Fruit fly (Drosophila melanogaster) whole organism, embryonic: Measurements from ENCODE around the gene Sdhaf3.

Source experiments
- Antp ChIP-seq: fragments of 200-800 bp; sonication (Bioruptor generic); optimal IDR thresholded peaks from 3 replicates; lab custom pipeline; 2016; ENCODE audit warnings: missing biosample characterization, missing genetic modification characterization
- Blimp-1 ChIP-seq: fragments of 200-800 bp; sonication (Bioruptor generic); optimal IDR thresholded peaks from 3 replicates; lab custom pipeline; 2018; ENCODE audit warnings: missing biosample characterization, missing genetic modification characterization, mild to moderate bottlenecking, moderate library complexity, missing genetic modification reagents
- CG10366 ChIP-seq: fragments of 200-800 bp; sonication (Bioruptor generic); IDR thresholded peaks from 2 replicates; pipeline ENCODE4 v1.3.6; 2022; ENCODE audit warnings: missing biosample characterization, missing genetic modification characterization
- CG12942 ChIP-seq: fragments of 200-800 bp; sonication (Bioruptor generic); optimal IDR thresholded peaks from 3 replicates; lab custom pipeline; 2016; ENCODE audit warnings: missing biosample characterization, missing genetic modification characterization
- CG14441 ChIP-seq: fragments of 200-800 bp; sonication (Bioruptor generic); IDR thresholded peaks from 2 replicates; pipeline ENCODE4 v1.3.6; 2022; ENCODE audit warnings: missing biosample characterization, missing genetic modification characterization
- CG15514 ChIP-seq: fragments of 200-800 bp; sonication (Bioruptor generic); optimal IDR thresholded peaks from 3 replicates; lab custom pipeline; 2017; ENCODE audit warnings: missing biosample characterization, missing genetic modification characterization, mild to moderate bottlenecking, moderate library complexity, missing genetic modification reagents
- CG16813 ChIP-seq: fragments of 200-800 bp; sonication (Bioruptor generic); IDR thresholded peaks from 3 replicates; pipeline ENCODE4 v1.3.6; 2022; ENCODE audit warnings: missing biosample characterization, missing genetic modification characterization; ENCODE audit not compliant: partially characterized antibody
- CG17802 ChIP-seq: fragments of 200-800 bp; sonication (Bioruptor generic); optimal IDR thresholded peaks from 2 replicates; lab custom pipeline; 2018; ENCODE audit warnings: missing biosample characterization, mild to moderate bottlenecking, missing genetic modification characterization, moderate library complexity
- CG17829 ChIP-seq: fragments of 200-800 bp; optimal IDR thresholded peaks from 2 replicates; lab custom pipeline; 2019; ENCODE audit warnings: missing biosample characterization, mild to moderate bottlenecking, missing genetic modification characterization, moderate library complexity
- CG2120 ChIP-seq: fragments of 200-800 bp; sonication (Bioruptor generic); optimal IDR thresholded peaks from 3 replicates; lab custom pipeline; 2016; ENCODE audit warnings: missing biosample characterization, missing genetic modification characterization
- CG30403 ChIP-seq: fragments of 200-800 bp; sonication (Bioruptor generic); optimal IDR thresholded peaks from 3 replicates; lab custom pipeline; 2016; ENCODE audit warnings: missing biosample characterization, missing genetic modification characterization
- CG33557 ChIP-seq: fragments of 200-800 bp; sonication (Bioruptor generic); optimal IDR thresholded peaks from 2 replicates; lab custom pipeline; 2019; ENCODE audit warnings: missing biosample characterization, mild to moderate bottlenecking, missing genetic modification characterization, moderate library complexity
- CG43689 ChIP-seq: fragments of 200-800 bp; sonication (Bioruptor generic); IDR thresholded peaks from 2 replicates; pipeline ENCODE4 v1.3.6; 2022; ENCODE audit warnings: missing biosample characterization, missing genetic modification characterization
- CG4617 ChIP-seq: fragments of 200-800 bp; sonication (Bioruptor generic); optimal IDR thresholded peaks from 3 replicates; lab custom pipeline; 2016; ENCODE audit warnings: missing biosample characterization, missing genetic modification characterization, borderline replicate concordance
- CG6813 ChIP-seq: fragments of 200-800 bp; sonication (Bioruptor generic); optimal IDR thresholded peaks from 2 replicates; lab custom pipeline; 2017; ENCODE audit warnings: missing biosample characterization, missing genetic modification characterization, mild to moderate bottlenecking, moderate library complexity, missing genetic modification reagents
- CG7357 ChIP-seq: fragments of 200-800 bp; sonication (Bioruptor generic); IDR thresholded peaks from 3 replicates; pipeline ENCODE4 v1.3.6; 2022; ENCODE audit warnings: missing biosample characterization, missing genetic modification characterization
- CG7928 ChIP-seq: fragments of 200-800 bp; sonication (Bioruptor generic); optimal IDR thresholded peaks from 2 replicates; lab custom pipeline; 2017; ENCODE audit warnings: missing biosample characterization, mild to moderate bottlenecking, missing genetic modification characterization
- Dad ChIP-seq: fragments of 200-800 bp; sonication (Bioruptor generic); optimal IDR thresholded peaks from 3 replicates; lab custom pipeline; 2016; ENCODE audit warnings: missing biosample characterization, missing genetic modification characterization
- Dek ChIP-seq: fragments of 200-800 bp; sonication (Bioruptor generic); optimal IDR thresholded peaks from 3 replicates; lab custom pipeline; 2019; ENCODE audit warnings: missing biosample characterization, mild to moderate bottlenecking, missing genetic modification characterization, moderate library complexity
- Drgx ChIP-seq: fragments of 200-800 bp; sonication (Bioruptor generic); IDR thresholded peaks from 2 replicates; pipeline ENCODE4 v1.3.6; 2022; ENCODE audit warnings: missing biosample characterization, missing genetic modification characterization
- Ets65A ChIP-seq: fragments of 200-800 bp; sonication (Bioruptor generic); peaks from one replicate; lab custom pipeline; 2016; ENCODE audit warnings: missing biosample characterization, missing genetic modification characterization
- Fer2 ChIP-seq: fragments of 200-800 bp; sonication (Bioruptor generic); optimal IDR thresholded peaks from 2 replicates; lab custom pipeline; 2018; ENCODE audit warnings: missing biosample characterization, mild to moderate bottlenecking, missing genetic modification characterization, moderate library complexity
- HmgZ ChIP-seq: fragments of 200-800 bp; sonication (Bioruptor generic); optimal IDR thresholded peaks from 2 replicates; lab custom pipeline; 2018; ENCODE audit warnings: missing biosample characterization, mild to moderate bottlenecking, missing genetic modification characterization
- Hmr ChIP-seq: fragments of 200-800 bp; sonication (Bioruptor generic); optimal IDR thresholded peaks from 3 replicates; lab custom pipeline; 2017; ENCODE audit warnings: mild to moderate bottlenecking, missing biosample characterization, missing genetic modification reagents, missing genetic modification characterization
- Med ChIP-seq: fragments of 200-800 bp; sonication (Bioruptor generic); peaks from one replicate; lab custom pipeline; 2016; ENCODE audit warnings: missing biosample characterization, missing genetic modification characterization, mild to moderate bottlenecking, inconsistent platforms, moderate library complexity
- NFAT ChIP-seq: fragments of 200-800 bp; sonication (Bioruptor generic); IDR thresholded peaks from 2 replicates; pipeline ENCODE4 v1.3.6; 2022; ENCODE audit warnings: missing biosample characterization, missing genetic modification characterization
- Side ChIP-seq: fragments of 200-800 bp; sonication (Bioruptor generic); optimal IDR thresholded peaks from 2 replicates; lab custom pipeline; 2016; ENCODE audit warnings: missing biosample characterization, missing genetic modification characterization
- Sin3A ChIP-seq: fragments of >200 bp; optimal IDR thresholded peaks from 2 replicates; lab custom pipeline; 2018
- Xrp1 ChIP-seq: fragments of 200-800 bp; sonication (Bioruptor generic); IDR thresholded peaks from 2 replicates; pipeline ENCODE4 v1.3.6; 2022; ENCODE audit warnings: missing biosample characterization, missing genetic modification characterization
- YL-1 ChIP-seq: fragments of 200-800 bp; sonication (Bioruptor generic); optimal IDR thresholded peaks from 3 replicates; lab custom pipeline; 2017; ENCODE audit warnings: missing biosample characterization, mild to moderate bottlenecking, missing genetic modification characterization
- al ChIP-seq: fragments of 200-800 bp; sonication (Bioruptor generic); IDR thresholded peaks from 2 replicates; pipeline ENCODE4 v1.3.6; 2022; ENCODE audit warnings: missing biosample characterization, missing genetic modification characterization
- ap ChIP-seq: fragments of 200-800 bp; sonication (Bioruptor generic); IDR thresholded peaks from 2 replicates; pipeline ENCODE4 v1.3.6; 2022; ENCODE audit warnings: missing biosample characterization, missing genetic modification characterization
- bbx ChIP-seq: fragments of 200-800 bp; sonication (Bioruptor generic); IDR thresholded peaks from 2 replicates; pipeline ENCODE4 v1.3.6; 2022; ENCODE audit warnings: missing biosample characterization, missing genetic modification characterization; ENCODE audit not compliant: partially characterized antibody
- br ChIP-seq: fragments of >200 bp; optimal IDR thresholded peaks from 2 replicates; lab custom pipeline; 2017
- corto ChIP-seq: fragments of 200-800 bp; sonication (Bioruptor generic); optimal IDR thresholded peaks from 2 replicates; lab custom pipeline; 2016; ENCODE audit warnings: missing biosample characterization, mild to moderate bottlenecking, missing genetic modification characterization, moderate library complexity
- croc ChIP-seq: fragments of 200-800 bp; sonication (Bioruptor generic); conservative IDR thresholded peaks from 3 replicates; pipeline ENCODE4 v1.3.6; 2022; ENCODE audit warnings: missing biosample characterization, missing genetic modification characterization
- dati ChIP-seq: fragments of 200-800 bp; sonication (Bioruptor generic); IDR thresholded peaks from 2 replicates; pipeline ENCODE4 v1.3.6; 2022; ENCODE audit warnings: missing biosample characterization, missing genetic modification characterization
- dimm ChIP-seq: fragments of 200-800 bp; sonication (Bioruptor generic); IDR thresholded peaks from 2 replicates; pipeline ENCODE4 v1.3.6; 2022; ENCODE audit warnings: missing biosample characterization, missing genetic modification characterization
- dm ChIP-seq: fragments of 200-800 bp; sonication (Bioruptor generic); optimal IDR thresholded peaks from 3 replicates; lab custom pipeline; 2016; ENCODE audit warnings: missing biosample characterization, missing genetic modification characterization
- emc ChIP-seq: fragments of 200-800 bp; sonication (Bioruptor generic); optimal IDR thresholded peaks from 2 replicates; lab custom pipeline; 2016; ENCODE audit warnings: missing biosample characterization, missing genetic modification characterization
- gro ChIP-seq: fragments of 200-800 bp; sonication (Bioruptor generic); optimal IDR thresholded peaks from 2 replicates; lab custom pipeline; 2016; ENCODE audit warnings: missing biosample characterization, missing genetic modification characterization
- ham ChIP-seq: fragments of 200-800 bp; sonication (Bioruptor generic); IDR thresholded peaks from 2 replicates; pipeline ENCODE4 v1.3.6; 2022; ENCODE audit warnings: missing biosample characterization, missing genetic modification characterization
- odd ChIP-seq: fragments of 200-800 bp; sonication (Bioruptor generic); optimal IDR thresholded peaks from 2 replicates; lab custom pipeline; 2017; ENCODE audit warnings: missing biosample characterization, mild to moderate bottlenecking, missing genetic modification characterization
- pros ChIP-seq: fragments of 200-800 bp; sonication (Bioruptor generic); optimal IDR thresholded peaks from 3 replicates; lab custom pipeline; 2019; ENCODE audit warnings: missing biosample characterization, mild to moderate bottlenecking, missing genetic modification characterization, moderate library complexity
- pzg ChIP-seq: fragments of 200-800 bp; sonication (Bioruptor generic); optimal IDR thresholded peaks from 3 replicates; lab custom pipeline; 2018; ENCODE audit warnings: missing biosample characterization, mild to moderate bottlenecking, missing genetic modification characterization, moderate library complexity
- row ChIP-seq: fragments of 200-800 bp; sonication (Bioruptor generic); IDR thresholded peaks from 3 replicates; pipeline ENCODE4 v1.3.6; 2022; ENCODE audit warnings: missing biosample characterization, missing genetic modification characterization
- scrt ChIP-seq: fragments of 200-800 bp; sonication (Bioruptor generic); optimal IDR thresholded peaks from 2 replicates; lab custom pipeline; 2018; ENCODE audit warnings: missing biosample characterization, mild to moderate bottlenecking, missing genetic modification characterization, moderate library complexity
- sim ChIP-seq: fragments of 200-800 bp; sonication (Bioruptor generic); IDR thresholded peaks from 2 replicates; pipeline ENCODE4 v1.3.6; 2022; ENCODE audit warnings: missing biosample characterization, missing genetic modification characterization
- stwl ChIP-seq: fragments of 200-800 bp; sonication (Bioruptor generic); optimal IDR thresholded peaks from 3 replicates; lab custom pipeline; 2018; ENCODE audit warnings: missing biosample characterization, mild to moderate bottlenecking, missing genetic modification characterization, moderate library complexity
- tna ChIP-seq: fragments of 200-800 bp; sonication (Bioruptor generic); IDR thresholded peaks from 2 replicates; pipeline ENCODE4 v1.3.6; 2022; ENCODE audit warnings: missing biosample characterization, missing genetic modification characterization; ENCODE audit not compliant: partially characterized antibody
- toy ChIP-seq: fragments of 200-800 bp; sonication (Bioruptor generic); IDR thresholded peaks from 2 replicates; pipeline ENCODE4 v1.3.6; 2022; ENCODE audit warnings: missing biosample characterization, missing genetic modification characterization
- usp ChIP-seq: fragments of >200 bp; optimal IDR thresholded peaks from 2 replicates; lab custom pipeline; 2017; ENCODE audit warnings: missing biosample characterization, missing genetic modification characterization

Gene Sdhaf3

DNA sequence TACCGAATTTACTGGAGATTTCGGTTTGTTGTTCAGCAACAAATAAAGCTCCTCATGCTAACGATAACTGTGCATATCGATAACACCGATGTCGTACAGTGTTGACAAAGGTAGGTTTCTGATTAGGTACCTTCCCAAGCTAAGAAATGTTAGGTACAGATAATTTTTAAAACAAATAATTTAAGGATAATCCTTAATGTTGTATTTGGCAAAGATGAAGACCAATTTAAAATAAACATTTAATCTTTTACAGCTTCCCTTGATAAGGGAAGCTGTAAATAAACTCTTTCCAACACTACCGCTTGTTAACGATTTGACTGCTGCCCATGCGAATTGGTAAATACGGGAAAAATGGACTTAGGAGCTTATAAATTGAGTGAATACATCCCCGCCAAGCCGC is 39.3 kb downstream of the Sdhaf3 start, which contains the start of the genes Ttc1 and CG14882 (continued):
- TF ChIP-seq scrt (GFP tag; lab: Kevin White, UChicago) (peak; percentile 15), Fer2 (tag; lab: Kevin White, UChicago) (peak; percentile 63), usp (GFP tag; lab: Kevin White, UChicago) (no peak), ham (GFP tag; lab: Robert Waterston, UW) (peak; percentile 71; the same call in 1 of the 2 replicates), toy (GFP tag; lab: Robert Waterston, UW) (0 out of 2 replicates have a peak, but pooled peaks have one; percentile 34), CG30403 (peak; percentile 93), CG43689 (GFP tag; lab: Robert Waterston, UW) (peak; percentile 77), dati (no peak), pzg (GFP tag; lab: Kevin White, UChicago) (peak; percentile 49), CG7928 (peak; percentile 7), Dek (tag; lab: Kevin White, UChicago) (peak; percentile 73), croc (GFP tag; lab: Robert Waterston, UW) (peak; percentile 66), Xrp1 (GFP tag; lab: Robert Waterston, UW) (peak; percentile 77), Med (peak; percentile 97), Sin3A (lab: Kevin White, UChicago) (no peak), tna (peak; percentile 45; the same call in 1 of the 2 replicates), CG16813 (GFP tag; lab: Robert Waterston, UW) (peak; percentile 43; the same call in 2 of the 3 replicates), Side (GFP tag; lab: Kevin White, UChicago) (peak; percentile 85), al (GFP tag; lab: Robert Waterston, UW) (peak; percentile 59), Ets65A (GFP tag; lab: Kevin White, UChicago) (peak; percentile 94), YL-1 (GFP tag; lab: Kevin White, UChicago) (peak; percentile 38), dm (GFP tag; lab: Kevin White, UChicago) (peak; percentile 67), bbx (GFP tag; lab: Robert Waterston, UW) (peak; percentile 74), corto (no peak), CG17802 (no peak), row (GFP tag; lab: Robert Waterston, UW) (peak; percentile 95), sim (GFP tag; lab: Robert Waterston, UW) (peak; percentile 47; the same call in 1 of the 2 replicates), stwl (tag; lab: Kevin White, UChicago) (peak; percentile 91), CG6813 (GFP tag; lab: Kevin White, UChicago) (peak; percentile 70), CG2120 (peak; percentile 95), odd (GFP tag; lab: Kevin White, UChicago) (no peak), pros (GFP tag; lab: Kevin White, UChicago) (no peak), Drgx (peak; percentile 85), CG7357 (GFP tag; lab: Robert Waterston, UW) (no peak), CG17829 (tag; lab: Kevin White, UChicago) (peak; percentile 84), Hmr (GFP tag; lab: Kevin White, UChicago) (no peak), Antp (GFP tag; lab: Kevin White, UChicago) (peak; percentile 79), dimm (GFP tag; lab: Robert Waterston, UW) (peak; percentile 85), HmgZ (tag; lab: Kevin White, UChicago) (peak; percentile 83), NFAT (GFP tag; lab: Robert Waterston, UW) (peak; percentile 82), gro (GFP tag; lab: Kevin White, UChicago) (peak; percentile 91), br (lab: Kevin White, UChicago) (no peak), CG10366 (peak; percentile 93), CG33557 (GFP tag; lab: Kevin White, UChicago) (peak; percentile 66), CG15514 (peak; percentile 65), CG14441 (GFP tag; lab: Robert Waterston, UW) (peak; percentile 90), Blimp-1 (GFP tag; lab: Kevin White, UChicago) (peak; percentile 64), CG12942 (GFP tag; lab: Kevin White, UChicago) (peak; percentile 81), CG4617 (GFP tag; lab: Kevin White, UChicago) (peak; percentile 69), emc (GFP tag; lab: Kevin White, UChicago) (peak; percentile 63), ap (GFP tag; lab: Robert Waterston, UW) (peak; percentile 89), Dad (GFP tag; lab: Kevin White, UChicago) (peak; percentile 89)
